Worm (Caenorhabditis elegans): ENCODE data around the gene fbxa-3.
"Not testable (repeated sequence)": the region's sequence is repeated elsewhere in the genome, so short reads cannot be mapped to it uniquely, and the experiment has no call there.

Gene fbxa-3

ce11 chrII:1786209-1786608 is 34.5 kb downstream of the fbxa-3 start, which contains the start of gene C08F1.10:
TSS of gene C08F1.10 (minus strand) at chrII:1786309.
- TF ChIP-seq ceh-28 (tag; optimal IDR thresholded peaks at IDR 0.05) (no peak), ceh-82 (tag; optimal IDR thresholded peaks at IDR 0.05) (no peak), nhr-12 (tag; optimal IDR thresholded peaks at IDR 0.05) (no peak)

- no peak for TF ChIP-seq nhr-67 (tag; optimal IDR thresholded peaks at IDR 0.05)
- TF ChIP-seq nfya-1 (tag; optimal IDR thresholded peaks at IDR 0.05; ENCODE audit: insufficient read depth): no peak
- TF ChIP-seq unc-62 (GFP tag; optimal IDR thresholded peaks at IDR 0.05): no peak
- TF ChIP-seq jun-1 (tag; optimal IDR thresholded peaks at IDR 0.05): no peak
- no peak for TF ChIP-seq pqm-1 (tag; optimal IDR thresholded peaks at IDR 0.05)
- no peak for TF ChIP-seq unc-39 (tag; optimal IDR thresholded peaks at IDR 0.05)
- no peak for TF ChIP-seq fos-1 (tag; optimal IDR thresholded peaks at IDR 0.05)
- no peak for TF ChIP-seq nhr-23 (tag; optimal IDR thresholded peaks at IDR 0.05)
- TF ChIP-seq pha-4 (tag; optimal IDR thresholded peaks at IDR 0.05): no peak
- TF ChIP-seq nhr-12 (tag; optimal IDR thresholded peaks at IDR 0.05): no peak
- no peak for TF ChIP-seq nhr-11 (tag; optimal IDR thresholded peaks at IDR 0.05)
- TF ChIP-seq ceh-28 (tag; optimal IDR thresholded peaks at IDR 0.05): no peak
- no peak for TF ChIP-seq nhr-77 (tag; optimal IDR thresholded peaks at IDR 0.05)
- TF ChIP-seq aly-2 (tag; optimal IDR thresholded peaks at IDR 0.05): no peak
- no peak for TF ChIP-seq ztf-4 (tag; optimal IDR thresholded peaks at IDR 0.05)
- no peak for TF ChIP-seq hmg-11 (tag; optimal IDR thresholded peaks at IDR 0.05)
- TF ChIP-seq fkh-10 (GFP tag; optimal IDR thresholded peaks at IDR 0.05): no peak
- TF ChIP-seq mml-1 (tag; optimal IDR thresholded peaks at IDR 0.05): no peak
- TF ChIP-seq lin-15B (tag; optimal IDR thresholded peaks at IDR 0.05): no peak
Observed at ce11 chrII:1784799-1785198, 35.9 kb downstream of the fbxa-3 start, which contains the start of gene C08F1.11. TSS of gene C08F1.11 (minus strand) at chrII:1784899.

- TF ChIP-seq pha-4 (tag; optimal IDR thresholded peaks at IDR 0.05): no peak
- TF ChIP-seq elt-2 (tag; optimal IDR thresholded peaks at IDR 0.05): peak; percentile 12
Observed at ce11 chrII:1782474-1782873, 38.2 kb downstream of the fbxa-3 start, which contains the start of gene math-4. TSS of gene math-4 (minus strand) at chrII:1782574.

- not testable (repeated sequence) for TF ChIP-seq ceh-82 (tag; optimal IDR thresholded peaks at IDR 0.05); unc-62 (GFP tag; optimal IDR thresholded peaks at IDR 0.05); elt-3 (tag; optimal IDR thresholded peaks at IDR 0.05)
Observed at ce11 chrII:1775234-1775633, 45.4 kb downstream of the fbxa-3 start, which contains the start of gene F36H5.14. TSS of gene F36H5.14 (plus strand) at chrII:1775534.

- TF ChIP-seq elt-1 (tag; optimal IDR thresholded peaks at IDR 0.05) (no peak), unc-62 (GFP tag; optimal IDR thresholded peaks at IDR 0.05) (no peak)
Observed at ce11 chrII:1771785-1772184, 48.9 kb downstream of the fbxa-3 start, which contains the start of gene math-3. TSS of gene math-3 (plus strand) at chrII:1772085.

- peak; percentile 21 for TF ChIP-seq elt-2 (tag; optimal IDR thresholded peaks at IDR 0.05)
Observed at ce11 chrII:1771347-1771746, 49.3 kb downstream of the fbxa-3 start, which contains the start of gene math-26. TSS of gene math-26 (plus strand) at chrII:1771647.

All from whole organism, L3 larva.